Worm (Caenorhabditis elegans) whole organism, early embryonic: Measurements from ENCODE around the gene nhr-196.

Experiments used
- ama-1 ChIP-seq: fragments of 150-350 bp; optimal IDR thresholded peaks from 2 replicates; lab custom pipeline; 2014
- ets-7 ChIP-seq: sonication (generic microtip); optimal IDR thresholded peaks from 2 replicates; lab custom pipeline; 2016; ENCODE audit warnings: missing genotype, missing genetic modification characterization, missing compliant biosample characterization
- flt-1 ChIP-seq: fragments of 200-800 bp; sonication (Bioruptor generic); IDR thresholded peaks from 2 replicates; pipeline ENCODE4 v1.3.6; 2022; ENCODE audit warnings: missing genetic modification characterization, missing compliant biosample characterization
- hmbx-1 ChIP-seq: sonication (generic microtip); optimal IDR thresholded peaks from 2 replicates; lab custom pipeline; 2016; ENCODE audit warnings: mild to moderate bottlenecking, missing genetic modification characterization, missing compliant biosample characterization
- hnd-1 ChIP-seq: sonication (generic microtip); optimal IDR thresholded peaks from 2 replicates; lab custom pipeline; 2016; ENCODE audit warnings: missing genetic modification characterization, missing compliant biosample characterization
- scrt-1 ChIP-seq: fragments of 200-800 bp; sonication (Bioruptor generic); IDR thresholded peaks from 2 replicates; pipeline ENCODE4 v1.3.6; 2022; ENCODE audit warnings: missing genetic modification characterization, missing compliant biosample characterization
- tbx-11 ChIP-seq: fragments of 200-800 bp; sonication (Bioruptor generic); IDR thresholded peaks from 2 replicates; pipeline ENCODE4 v1.3.6; 2022; ENCODE audit warnings: missing genetic modification characterization, missing compliant biosample characterization
- tbx-37 ChIP-seq: fragments of 200-800 bp; sonication (Bioruptor generic); conservative IDR thresholded peaks from 2 replicates; pipeline ENCODE4 v1.3.6; 2022; ENCODE audit warnings: missing genetic modification reagents, missing genetic modification characterization, missing compliant biosample characterization

- TF ChIP-seq flt-1 (no peak), ets-7 (tag; lab: Kevin White, UChicago) (no peak), tbx-11 (no peak), ama-1 (lab: Kevin White, UChicago) (no peak), hnd-1 (no peak), scrt-1 (GFP tag; lab: Robert Waterston, UW) (no peak), hmbx-1 (tag; lab: Kevin White, UChicago) (no peak), tbx-37 (no peak)
These were observed 23.9 kb upstream of the nhr-196 start for ce11 chrV:15661580-15661979.
